Worm (Caenorhabditis elegans) whole organism, midembryonic: ENCODE results near the gene somi-1.

ENCODE experiments used
- T22C8.4 ChIP-seq: fragments of 200-800 bp; sonication (Bioruptor generic); IDR thresholded peaks from 2 replicates; pipeline ENCODE4 v1.3.6; 2022; ENCODE audit warnings: missing genetic modification characterization, missing compliant biosample characterization
- cog-1 ChIP-seq: sonication (generic microtip); optimal IDR thresholded peaks from 2 replicates; lab custom pipeline; 2016; ENCODE audit warnings: missing genetic modification characterization, missing compliant biosample characterization
- flt-1 ChIP-seq: fragments of 200-800 bp; sonication (Bioruptor generic); IDR thresholded peaks from 2 replicates; pipeline ENCODE4 v1.3.6; 2022; ENCODE audit warnings: missing genetic modification characterization, missing compliant biosample characterization
- klf-2 ChIP-seq: fragments of 200-800 bp; sonication (Bioruptor generic); conservative IDR thresholded peaks from 2 replicates; pipeline ENCODE4 v1.3.6; 2022; ENCODE audit warnings: missing genetic modification reagents, missing genetic modification characterization, missing compliant biosample characterization
- med-1 ChIP-seq: sonication (generic microtip); optimal IDR thresholded peaks from 2 replicates; lab custom pipeline; 2017; ENCODE audit warnings: missing genetic modification characterization, mild to moderate bottlenecking, missing compliant biosample characterization, antibody characterized with exemption, missing genetic modification reagents; ENCODE audit not compliant: insufficient read depth
- ref-1 ChIP-seq: fragments of 200-800 bp; sonication (Bioruptor generic); conservative IDR thresholded peaks from 2 replicates; pipeline ENCODE4 v1.3.6; 2022; ENCODE audit warnings: missing genetic modification reagents, missing genetic modification characterization, missing compliant biosample characterization
- tab-1 ChIP-seq: fragments of 200-800 bp; sonication (Bioruptor generic); IDR thresholded peaks from 2 replicates; pipeline ENCODE4 v1.3.6; 2022; ENCODE audit warnings: missing genetic modification characterization, missing compliant biosample characterization
- ztf-23 ChIP-seq: fragments of 200-800 bp; sonication (Bioruptor generic); IDR thresholded peaks from 2 replicates; pipeline ENCODE4 v1.3.6; 2022; ENCODE audit warnings: missing genetic modification reagents, missing genetic modification characterization, missing compliant biosample characterization
- ztf-29 ChIP-seq: fragments of 200-800 bp; sonication (Bioruptor generic); IDR thresholded peaks from 2 replicates; pipeline ENCODE4 v1.3.6; 2022; ENCODE audit warnings: missing genetic modification reagents, missing genetic modification characterization, missing compliant biosample characterization

The somi-1 gene

DNA sequence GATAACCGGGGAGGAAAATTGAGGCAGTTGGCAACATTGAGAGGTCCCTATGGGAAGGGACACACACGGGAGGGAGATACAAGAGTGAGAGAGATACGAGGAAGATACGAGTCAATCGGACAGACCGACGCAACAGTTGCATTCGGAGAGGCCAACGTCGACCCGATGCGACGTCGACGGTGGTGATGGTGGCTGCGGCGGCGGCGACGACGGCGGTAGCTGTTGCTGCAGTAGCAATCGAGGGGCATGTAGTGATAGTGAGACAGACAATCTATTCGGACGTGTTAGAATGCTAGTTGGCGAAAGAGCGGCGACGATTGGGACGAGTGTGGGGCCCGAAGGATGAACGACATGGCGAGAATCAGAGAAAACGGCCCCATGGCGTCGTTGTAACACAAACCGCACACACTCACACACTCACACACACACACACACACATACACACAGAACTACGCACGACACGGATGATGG lies 2.2 kb upstream of the somi-1 start:
- no peak for TF ChIP-seq klf-2
- TF ChIP-seq cog-1 (tag; lab: Kevin White, UChicago): no peak
- no peak for TF ChIP-seq T22C8.4 (GFP tag; lab: Robert Waterston, UW)
- no peak for TF ChIP-seq ref-1 (GFP tag; lab: Robert Waterston, UW)
- TF ChIP-seq flt-1 (GFP tag; lab: Robert Waterston, UW): peak; percentile 34; the same call in 1 of the 2 replicates

DNA sequence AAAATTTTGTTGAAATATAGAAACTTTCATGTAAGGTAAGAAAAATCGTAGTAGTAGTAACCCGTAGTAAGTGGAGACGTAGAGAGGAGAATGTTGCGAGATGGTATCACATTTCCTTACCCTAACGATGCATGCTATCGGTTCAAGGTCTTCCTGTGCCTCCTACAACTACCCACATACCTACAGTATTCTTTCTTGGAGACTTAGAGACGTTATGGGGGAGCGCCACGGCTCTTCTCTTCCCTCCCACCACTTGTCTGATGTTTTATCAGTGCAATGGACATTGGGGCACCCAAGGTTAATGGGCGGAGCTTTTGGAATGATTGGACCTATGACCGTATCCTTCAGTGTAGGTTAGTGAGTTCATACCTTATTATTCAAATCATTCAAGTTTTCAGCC lies 259 bp downstream of the somi-1 start:
- 0 out of 2 replicates have a peak, but pooled peaks have one; percentile 25 for TF ChIP-seq flt-1 (GFP tag; lab: Robert Waterston, UW)
- no peak for TF ChIP-seq T22C8.4 (GFP tag; lab: Robert Waterston, UW)
- no peak for TF ChIP-seq tab-1 (GFP tag; lab: Robert Waterston, UW)
- TF ChIP-seq ztf-23: no peak
- no peak for TF ChIP-seq cog-1 (tag; lab: Kevin White, UChicago)
- TF ChIP-seq klf-2: no peak
- no peak for TF ChIP-seq ref-1 (GFP tag; lab: Robert Waterston, UW)
- TF ChIP-seq ztf-29 (GFP tag; lab: Robert Waterston, UW): no peak
- no peak for TF ChIP-seq med-1 (GFP tag; lab: Kevin White, UChicago)

DNA sequence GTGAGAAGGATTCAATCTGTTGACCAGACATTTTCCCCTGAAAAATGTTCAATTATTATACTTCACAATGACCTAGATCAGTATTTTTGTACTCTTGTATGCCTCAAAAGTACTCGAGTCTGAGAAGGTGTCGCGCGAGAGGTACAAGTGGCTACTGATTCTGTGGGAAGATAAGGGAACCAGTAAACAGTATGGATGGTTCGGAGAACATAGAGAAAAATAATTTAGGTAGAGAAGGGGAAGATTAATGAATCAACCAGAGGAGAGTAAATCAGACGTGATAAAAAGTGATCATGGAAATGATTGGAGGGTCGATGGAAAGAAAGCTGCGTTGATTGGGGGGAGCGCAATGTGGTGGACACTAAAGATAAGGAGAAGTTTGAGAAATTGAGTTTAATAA lies 1.7 kb downstream of the somi-1 start:
- TF ChIP-seq klf-2 (no peak), ztf-23 (no peak), tab-1 (GFP tag; lab: Robert Waterston, UW) (no peak)

- TF ChIP-seq ztf-23 (no peak), tab-1 (GFP tag; lab: Robert Waterston, UW) (no peak), klf-2 (no peak), cog-1 (tag; lab: Kevin White, UChicago) (no peak), med-1 (GFP tag; lab: Kevin White, UChicago) (no peak), flt-1 (GFP tag; lab: Robert Waterston, UW) (no peak), ztf-29 (GFP tag; lab: Robert Waterston, UW) (no peak), ref-1 (GFP tag; lab: Robert Waterston, UW) (no peak), T22C8.4 (GFP tag; lab: Robert Waterston, UW) (no peak)
Observed at ce11 chrV:13388961-13389360, 2.2 kb downstream of the somi-1 start.

DNA sequence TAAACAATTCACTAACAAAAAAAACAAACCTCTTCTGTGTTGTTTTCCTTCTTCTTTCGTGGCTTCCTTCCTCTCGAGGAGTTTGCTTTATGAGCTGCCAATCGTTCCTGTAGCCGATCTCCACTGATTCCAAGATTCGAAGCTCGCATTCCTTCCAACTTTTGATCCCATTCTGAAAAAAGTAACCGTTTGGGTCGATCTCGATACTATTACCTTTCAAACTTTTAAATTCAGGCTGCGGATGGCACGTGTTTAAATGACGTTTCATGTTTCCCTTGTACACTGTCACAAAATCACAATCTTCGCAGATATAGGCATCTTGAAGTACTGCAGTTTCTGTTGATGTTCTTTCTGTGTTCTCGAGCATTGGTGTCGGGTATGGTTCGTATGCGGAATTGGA lies 3.7 kb downstream of the somi-1 start:
- TF ChIP-seq med-1 (GFP tag; lab: Kevin White, UChicago): no peak
- TF ChIP-seq ztf-23: no peak
- no peak for TF ChIP-seq tab-1 (GFP tag; lab: Robert Waterston, UW)
- no peak for TF ChIP-seq ref-1 (GFP tag; lab: Robert Waterston, UW)
- TF ChIP-seq T22C8.4 (GFP tag; lab: Robert Waterston, UW): no peak
- no peak for TF ChIP-seq flt-1 (GFP tag; lab: Robert Waterston, UW)
- TF ChIP-seq cog-1 (tag; lab: Kevin White, UChicago): no peak
- no peak for TF ChIP-seq ztf-29 (GFP tag; lab: Robert Waterston, UW)
- no peak for TF ChIP-seq klf-2

ce11 chrV:13385798-13386197 lies 5.4 kb downstream of the somi-1 start, which contains the start of gene gcy-34:
gcy-34 (minus strand) TSS chrV:13385898.
- TF ChIP-seq flt-1 (GFP tag; lab: Robert Waterston, UW): no peak
- TF ChIP-seq ztf-29 (GFP tag; lab: Robert Waterston, UW): no peak
- TF ChIP-seq ref-1 (GFP tag; lab: Robert Waterston, UW): no peak
- no peak for TF ChIP-seq ztf-23
- no peak for TF ChIP-seq cog-1 (tag; lab: Kevin White, UChicago)
- TF ChIP-seq T22C8.4 (GFP tag; lab: Robert Waterston, UW): no peak

DNA sequence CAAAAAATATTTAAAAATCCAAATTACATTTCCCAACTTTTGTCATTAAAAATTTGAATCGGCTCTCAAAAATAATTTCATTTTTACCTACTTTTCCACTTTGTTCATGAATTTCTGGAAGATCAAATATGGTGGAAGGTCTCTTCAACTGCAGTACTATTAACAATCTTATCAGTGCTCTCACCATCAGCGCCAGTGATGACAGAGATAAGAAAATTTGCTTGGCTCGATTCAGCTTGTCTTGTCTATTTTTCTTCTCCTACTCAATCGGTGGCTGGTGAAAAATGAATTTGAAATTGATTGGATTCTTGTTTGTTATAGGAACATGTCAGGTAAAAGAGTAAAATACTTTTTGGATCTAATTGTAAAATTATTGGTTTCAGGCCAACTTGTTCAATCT lies 10.2 kb downstream of the somi-1 start, which contains the start of gene cpz-2:
Gene cpz-2 (plus strand): TSS at position 210 of the 400 bp plus-strand sequence.
- TF ChIP-seq cog-1 (tag; lab: Kevin White, UChicago) (no peak), tab-1 (GFP tag; lab: Robert Waterston, UW) (no peak), klf-2 (no peak), med-1 (GFP tag; lab: Kevin White, UChicago) (no peak), flt-1 (GFP tag; lab: Robert Waterston, UW) (no peak), T22C8.4 (GFP tag; lab: Robert Waterston, UW) (no peak), ztf-29 (GFP tag; lab: Robert Waterston, UW) (no peak), ref-1 (GFP tag; lab: Robert Waterston, UW) (no peak), ztf-23 (no peak)

- TF ChIP-seq cog-1 (tag; lab: Kevin White, UChicago) (no peak), tab-1 (GFP tag; lab: Robert Waterston, UW) (no peak), med-1 (GFP tag; lab: Kevin White, UChicago) (no peak), ztf-23 (no peak), flt-1 (GFP tag; lab: Robert Waterston, UW) (no peak), T22C8.4 (GFP tag; lab: Robert Waterston, UW) (no peak), ztf-29 (GFP tag; lab: Robert Waterston, UW) (no peak), klf-2 (no peak), ref-1 (GFP tag; lab: Robert Waterston, UW) (no peak)
Observed at ce11 chrV:13380178-13380577, 11.0 kb downstream of the somi-1 start, which contains the start of gene ifbp-1. ifbp-1 (minus strand) TSS chrV:13380262.

- TF ChIP-seq klf-2: no peak
- no peak for TF ChIP-seq ztf-23
- no peak for TF ChIP-seq tab-1 (GFP tag; lab: Robert Waterston, UW)
- no peak for TF ChIP-seq ztf-29 (GFP tag; lab: Robert Waterston, UW)
- no peak for TF ChIP-seq cog-1 (tag; lab: Kevin White, UChicago)
- TF ChIP-seq ref-1 (GFP tag; lab: Robert Waterston, UW): no peak
- no peak for TF ChIP-seq flt-1 (GFP tag; lab: Robert Waterston, UW)
- no peak for TF ChIP-seq med-1 (GFP tag; lab: Kevin White, UChicago)
- no peak for TF ChIP-seq T22C8.4 (GFP tag; lab: Robert Waterston, UW)
Observed at ce11 chrV:13377130-13377529, 14.1 kb downstream of the somi-1 start.

ce11 chrV:13375861-13376260 lies 15.3 kb downstream of the somi-1 start:
- TF ChIP-seq ref-1 (GFP tag; lab: Robert Waterston, UW) (no peak), ztf-29 (GFP tag; lab: Robert Waterston, UW) (no peak), T22C8.4 (GFP tag; lab: Robert Waterston, UW) (no peak), klf-2 (no peak), flt-1 (GFP tag; lab: Robert Waterston, UW) (no peak), tab-1 (GFP tag; lab: Robert Waterston, UW) (no peak), med-1 (GFP tag; lab: Kevin White, UChicago) (no peak), ztf-23 (no peak), cog-1 (tag; lab: Kevin White, UChicago) (no peak)
